Fruit fly (Drosophila melanogaster): ENCODE data around the gene CG45101.

The CG45101 gene

DNA sequence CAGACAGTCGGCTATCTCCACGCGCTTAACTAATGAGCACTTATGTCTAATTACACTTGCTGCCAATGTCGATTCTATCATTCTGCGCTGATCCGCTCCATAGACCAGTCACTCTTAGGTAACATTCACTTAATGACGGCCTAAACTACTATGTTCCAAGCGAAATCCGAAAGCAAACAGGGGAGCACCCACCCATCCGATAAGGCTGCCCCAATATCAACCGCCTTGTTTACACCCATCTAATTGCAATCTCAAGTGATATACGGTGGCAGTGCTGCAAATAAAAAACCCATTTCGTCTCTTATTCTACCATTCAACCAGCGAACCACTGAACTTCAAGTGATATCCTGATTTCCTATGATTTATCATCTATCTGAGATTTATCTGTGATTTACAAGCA, 15.4 kb upstream of the CG45101 start (continued):
- TF ChIP-seq tll (GFP tag; optimal IDR thresholded peaks at IDR 0.05) = no peak
- no peak for TF ChIP-seq Xrp1 (GFP tag; IDR thresholded peaks at IDR 0.05)
- peak; percentile 86 for TF ChIP-seq Fer1 (GFP tag; optimal IDR thresholded peaks at IDR 0.05)
- peak; percentile 64 for TF ChIP-seq CG3281 (GFP tag; optimal IDR thresholded peaks at IDR 0.05)
- TF ChIP-seq CG12071 (GFP tag; optimal IDR thresholded peaks at IDR 0.05) = peak; percentile 81
- no peak for TF ChIP-seq Nf-YB (GFP tag; optimal IDR thresholded peaks at IDR 0.05)
- TF ChIP-seq CG10209 (GFP tag; optimal IDR thresholded peaks at IDR 0.05) = peak; percentile 29

DNA sequence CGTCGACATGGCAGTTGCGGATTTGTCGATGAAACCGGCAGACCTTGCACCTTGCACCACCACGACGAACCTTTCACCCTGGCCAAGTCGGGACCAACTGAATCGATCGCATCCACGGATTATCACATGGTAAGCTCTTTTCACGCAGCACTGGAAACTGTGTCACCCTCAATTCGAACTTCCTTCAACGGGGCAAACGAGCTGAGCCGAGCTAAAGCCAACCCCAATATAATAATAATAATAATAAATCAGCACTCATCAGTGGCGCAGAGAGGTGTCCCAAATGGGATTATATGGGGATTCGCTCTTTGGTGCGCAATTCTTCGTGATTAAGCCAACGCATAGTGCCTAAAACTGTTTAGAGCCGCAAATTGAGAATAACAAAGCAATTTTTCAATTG, 13.5 kb upstream of the CG45101 start, which contains the start of gene CG43693:
CG43693 (minus strand) TSS at position 101 of the 400 bp plus-strand sequence.
- TF ChIP-seq pho (GFP tag; optimal IDR thresholded peaks at IDR 0.05) (no peak), slbo (GFP tag; IDR thresholded peaks at IDR 0.05) (no peak), fd96Cb (tag; optimal IDR thresholded peaks at IDR 0.05) (no peak), hb (GFP tag; IDR thresholded peaks at IDR 0.05; ENCODE audit: partially characterized antibody) (0 out of 3 replicates have a peak, but pooled peaks have one; percentile 41)

DNA sequence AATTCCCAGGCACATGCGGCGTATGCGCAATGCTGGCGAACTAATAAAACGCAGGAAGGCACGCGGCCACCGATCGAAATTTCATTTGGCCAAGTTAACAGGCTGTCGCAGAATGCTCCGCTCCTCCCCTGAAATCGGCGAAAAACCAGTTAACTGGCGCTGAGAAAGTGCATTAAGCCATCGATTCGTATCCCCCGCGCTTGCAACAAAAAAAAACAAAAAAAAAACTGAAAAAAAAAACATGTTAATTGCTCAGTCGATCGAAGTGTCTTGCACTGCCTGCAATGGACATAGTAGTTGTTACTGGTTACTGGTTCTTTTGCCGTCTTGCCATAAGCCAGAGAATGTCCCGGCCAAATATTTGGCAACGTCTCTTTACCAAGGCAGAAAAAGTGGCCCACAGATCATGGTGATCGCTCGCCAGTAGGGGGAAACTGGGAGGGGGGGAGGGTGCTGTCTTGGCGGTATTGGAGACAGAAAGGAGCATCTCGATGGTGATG, 12.0 kb upstream of the CG45101 start:
- TF ChIP-seq Drgx (GFP tag; IDR thresholded peaks at IDR 0.05) (peak; percentile 57; the same call in 1 of the 2 replicates), Ets65A (GFP tag) (peak; percentile 91), CG17359 (tag; optimal IDR thresholded peaks at IDR 0.05) (no peak), CG4424 (GFP tag; optimal IDR thresholded peaks at IDR 0.05) (no peak)

DNA sequence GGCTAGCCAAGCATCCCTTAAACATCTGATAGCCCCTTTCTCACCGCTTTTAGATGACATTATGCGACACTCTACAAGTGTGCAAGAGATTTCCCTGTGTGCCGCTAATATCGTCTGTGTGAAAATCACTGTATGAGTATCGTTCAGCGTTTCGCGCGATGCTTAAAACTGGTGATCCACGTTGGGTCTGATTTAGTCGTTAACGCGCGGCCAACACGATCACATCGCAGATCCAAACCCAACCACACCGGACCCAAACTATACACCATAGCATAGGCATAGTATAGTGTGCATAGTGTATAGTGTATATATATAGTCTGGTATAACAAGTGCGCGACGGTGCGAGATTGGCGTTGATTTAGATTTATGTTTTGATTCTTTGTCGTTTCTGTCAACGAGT, 10.9 kb upstream of the CG45101 start, which contains the start of gene CG7888:
CG7888 (plus strand) TSS at position 193 of the 400 bp plus-strand sequence.
- TF ChIP-seq pb (GFP tag; optimal IDR thresholded peaks at IDR 0.05) (no peak), Lhr (GFP tag; optimal IDR thresholded peaks at IDR 0.05) (no peak), peb (GFP tag; IDR thresholded peaks at IDR 0.05) (no peak), chinmo (GFP tag; IDR thresholded peaks at IDR 0.05; ENCODE audit: partially characterized antibody) (0 out of 4 replicates have a peak, but pooled peaks have one; percentile 23), CG15269 (tag; optimal IDR thresholded peaks at IDR 0.05) (peak; percentile 13), zfh2 (GFP tag; optimal IDR thresholded peaks at IDR 0.05) (no peak), Dip2 (GFP tag; IDR thresholded peaks at IDR 0.05) (no peak), CG13894 (tag; optimal IDR thresholded peaks at IDR 0.05) (peak; percentile 63), Aef1 (GFP tag; IDR thresholded peaks at IDR 0.05) (no peak), CG30431 (GFP tag; optimal IDR thresholded peaks at IDR 0.05) (no peak), Med (GFP tag) (peak; percentile 26), CG14860 (GFP tag; IDR thresholded peaks at IDR 0.05; ENCODE audit: partially characterized antibody) (no peak), CG15514 (GFP tag; optimal IDR thresholded peaks at IDR 0.05) (peak; percentile 18), CG3995 (GFP tag; optimal IDR thresholded peaks at IDR 0.05) (peak; percentile 15), CG9932 (GFP tag; IDR thresholded peaks at IDR 0.05) (no peak), nom (GFP tag; optimal IDR thresholded peaks at IDR 0.05) (no peak), CG2120 (GFP tag; optimal IDR thresholded peaks at IDR 0.05) (no peak), luna (GFP tag; optimal IDR thresholded peaks at IDR 0.05) (no peak), CG12769 (tag; optimal IDR thresholded peaks at IDR 0.05) (peak; percentile 3), pita (GFP tag; optimal IDR thresholded peaks at IDR 0.05) (no peak), CG2199 (GFP tag; IDR thresholded peaks at IDR 0.05) (0 out of 3 replicates have a peak, but pooled peaks have one; percentile 57), CG7357 (GFP tag; IDR thresholded peaks at IDR 0.05) (no peak), CG1792 (GFP tag; optimal IDR thresholded peaks at IDR 0.05) (no peak), sob (GFP tag; IDR thresholded peaks at IDR 0.05) (no peak), CG11456 (GFP tag; IDR thresholded peaks at IDR 0.05) (0 out of 3 replicates have a peak, but pooled peaks have one; percentile 31), C15 (GFP tag; IDR thresholded peaks at IDR 0.05) (no peak), GATAe (GFP tag; conservative IDR thresholded peaks at IDR 0.05) (no peak), row (GFP tag; IDR thresholded peaks at IDR 0.05) (0 out of 3 replicates have a peak, but pooled peaks have one; percentile 11), D19A (tag; optimal IDR thresholded peaks at IDR 0.05) (peak; percentile 14), CG7928 (GFP tag; optimal IDR thresholded peaks at IDR 0.05) (no peak), zfh1 (GFP tag; IDR thresholded peaks at IDR 0.05) (no peak)

Data from whole organism, embryonic.